Fruit fly (Drosophila melanogaster): ENCODE measurements around the gene Noc1.

Gene Noc1

DNA sequence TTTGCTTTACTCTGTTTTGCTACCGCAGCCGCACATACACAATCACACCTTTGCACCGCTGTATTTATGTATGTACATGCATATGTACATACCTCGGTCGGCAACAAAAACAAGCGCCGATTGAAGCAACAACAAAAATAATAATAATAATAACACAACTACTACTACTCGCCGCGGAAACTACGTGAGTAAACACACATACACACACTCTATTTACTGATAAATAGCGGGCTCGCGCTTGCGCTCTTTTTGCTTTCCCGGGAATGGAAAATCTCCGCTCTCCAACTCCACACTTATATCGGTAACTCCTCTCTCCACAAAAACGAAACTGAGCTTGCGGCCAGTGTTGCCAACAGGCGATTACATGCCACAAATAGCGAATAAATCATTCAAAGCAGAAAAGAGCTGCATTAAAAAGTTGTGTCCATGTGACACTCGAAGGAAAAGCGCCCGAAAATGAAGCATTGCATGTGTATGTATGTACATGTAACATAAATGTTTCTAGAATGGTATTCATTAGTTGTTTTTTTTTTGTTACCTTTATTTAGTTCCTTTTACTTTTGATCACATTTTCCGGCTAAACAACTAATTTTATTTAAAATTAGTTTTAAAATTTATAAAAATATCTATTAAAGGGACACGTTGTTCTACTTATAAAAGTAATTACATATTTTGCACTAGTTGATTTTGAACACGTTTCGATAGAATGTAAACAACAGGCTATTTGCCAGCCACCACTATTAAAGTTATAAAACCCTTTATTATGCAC, 44.2 kb downstream of the Noc1 start (continued):
- TF ChIP-seq CG9876 (GFP tag; optimal IDR thresholded peaks at IDR 0.05): peak; percentile 57
- TF ChIP-seq CG2875 (GFP tag; optimal IDR thresholded peaks at IDR 0.05): peak; percentile 84
- TF ChIP-seq CG7556 (GFP tag; optimal IDR thresholded peaks at IDR 0.05): peak; percentile 41
- peak; percentile 16 for TF ChIP-seq CG9609 (GFP tag; optimal IDR thresholded peaks at IDR 0.05)
- TF ChIP-seq Sry-β (GFP tag; optimal IDR thresholded peaks at IDR 0.05): peak; percentile 21
- TF ChIP-seq CG4404 (GFP tag; IDR thresholded peaks at IDR 0.05): peak; percentile 25; the same call in 1 of the 2 replicates
- no peak for TF ChIP-seq Dref (GFP tag; IDR thresholded peaks at IDR 0.05)
- TF ChIP-seq CG13624 (GFP tag; optimal IDR thresholded peaks at IDR 0.05): peak; percentile 37
- peak; percentile 17 for TF ChIP-seq CG30403 (GFP tag; optimal IDR thresholded peaks at IDR 0.05)
- TF ChIP-seq CG11723 (GFP tag; optimal IDR thresholded peaks at IDR 0.05): peak; percentile 69
- peak; percentile 50 for TF ChIP-seq CG17829 (tag; optimal IDR thresholded peaks at IDR 0.05)
- TF ChIP-seq Six4 (GFP tag; optimal IDR thresholded peaks at IDR 0.05): no peak
- TF ChIP-seq CG13775 (GFP tag; optimal IDR thresholded peaks at IDR 0.05): no peak
- TF ChIP-seq pho (GFP tag; optimal IDR thresholded peaks at IDR 0.05): peak; percentile 69
- no peak for TF ChIP-seq Tbp (GFP tag; optimal IDR thresholded peaks at IDR 0.05)
- peak; percentile 91 for TF ChIP-seq Fer1 (GFP tag; optimal IDR thresholded peaks at IDR 0.05)
- peak; percentile 37 for TF ChIP-seq Myb (GFP tag; optimal IDR thresholded peaks at IDR 0.05)
- peak; percentile 6 for TF ChIP-seq da (GFP tag; optimal IDR thresholded peaks at IDR 0.05)
- peak; percentile 88 for TF ChIP-seq CG15696 (tag; optimal IDR thresholded peaks at IDR 0.05)
- no peak for TF ChIP-seq Gug (GFP tag; IDR thresholded peaks at IDR 0.05)
- peak; percentile 96 for TF ChIP-seq CG4360 (GFP tag; IDR thresholded peaks at IDR 0.05)
- TF ChIP-seq CG14441 (GFP tag; IDR thresholded peaks at IDR 0.05): peak; percentile 53; the same call in 1 of the 2 replicates
- TF ChIP-seq CG7963 (GFP tag; IDR thresholded peaks at IDR 0.05; ENCODE audit: partially characterized antibody): no peak
- TF ChIP-seq run (tag; optimal IDR thresholded peaks at IDR 0.05): peak; percentile 63
- TF ChIP-seq disco-r (GFP tag; optimal IDR thresholded peaks at IDR 0.05): peak; percentile 76
- peak; percentile 23 for TF ChIP-seq CG18011 (GFP tag; optimal IDR thresholded peaks at IDR 0.05)
- no peak for TF ChIP-seq sima (GFP tag; optimal IDR thresholded peaks at IDR 0.05)
- TF ChIP-seq slbo (GFP tag; IDR thresholded peaks at IDR 0.05): peak; percentile 20; the same call in 1 of the 2 replicates
- peak; percentile 34 for TF ChIP-seq CG3065 (GFP tag; optimal IDR thresholded peaks at IDR 0.05)
- peak; percentile 95 for TF ChIP-seq CG34376 (GFP tag; optimal IDR thresholded peaks at IDR 0.05)
- TF ChIP-seq fd102C (GFP tag; optimal IDR thresholded peaks at IDR 0.05): peak; percentile 88
- TF ChIP-seq gcm2 (GFP tag; optimal IDR thresholded peaks at IDR 0.05): peak; percentile 60
- peak; percentile 52 for TF ChIP-seq slp2 (GFP tag; optimal IDR thresholded peaks at IDR 0.05)
- peak; percentile 49 for TF ChIP-seq CG5953 (GFP tag; IDR thresholded peaks at IDR 0.05)
- TF ChIP-seq nmo (GFP tag; optimal IDR thresholded peaks at IDR 0.05): peak; percentile 16
- peak; percentile 24 for TF ChIP-seq vfl (GFP tag; optimal IDR thresholded peaks at IDR 0.05)
- no peak for TF ChIP-seq gt (GFP tag; IDR thresholded peaks at IDR 0.05)
- TF ChIP-seq Dip3 (GFP tag; optimal IDR thresholded peaks at IDR 0.05): peak; percentile 31
- TF ChIP-seq wor (GFP tag; IDR thresholded peaks at IDR 0.05): no peak
- TF ChIP-seq CG11085 (GFP tag; IDR thresholded peaks at IDR 0.05): no peak; the same call in 1 of the 2 replicates
- peak; percentile 47 for TF ChIP-seq CG12104 (GFP tag; optimal IDR thresholded peaks at IDR 0.05)
- TF ChIP-seq Ptx1 (GFP tag; IDR thresholded peaks at IDR 0.05): no peak
- TF ChIP-seq caup (GFP tag; optimal IDR thresholded peaks at IDR 0.05; ENCODE audit: severe bottlenecking): peak; percentile 86
- no peak for TF ChIP-seq Usf (GFP tag; optimal IDR thresholded peaks at IDR 0.05)
- peak; percentile 77 for TF ChIP-seq bab2 (GFP tag; optimal IDR thresholded peaks at IDR 0.05)
- 0 out of 3 replicates have a peak, but pooled peaks have one; percentile 30 for TF ChIP-seq ase (GFP tag; IDR thresholded peaks at IDR 0.05)
- TF ChIP-seq Ravus (GFP tag; IDR thresholded peaks at IDR 0.05): no peak
- TF ChIP-seq CG15479 (GFP tag; optimal IDR thresholded peaks at IDR 0.05): peak; percentile 86
- peak; percentile 64; the same call in 1 of the 3 replicates for TF ChIP-seq CG17361 (GFP tag; IDR thresholded peaks at IDR 0.05)
- TF ChIP-seq CG2202 (tag; optimal IDR thresholded peaks at IDR 0.05): peak; percentile 69
